Fruit fly (Drosophila melanogaster): ENCODE data around the gene SNRPG.

Gene SNRPG

dm6 chrX:16640260-16641100 lies at the start of gene SNRPG, which contains the start of gene mthl1:
Gene SNRPG (minus strand): TSS chrX:16640419.
Gene mthl1 (plus strand): TSS chrX:16640968.
- no peak for TF ChIP-seq CG17801 (GFP tag; optimal IDR thresholded peaks at IDR 0.05; ENCODE audit: partially characterized antibody)

DNA sequence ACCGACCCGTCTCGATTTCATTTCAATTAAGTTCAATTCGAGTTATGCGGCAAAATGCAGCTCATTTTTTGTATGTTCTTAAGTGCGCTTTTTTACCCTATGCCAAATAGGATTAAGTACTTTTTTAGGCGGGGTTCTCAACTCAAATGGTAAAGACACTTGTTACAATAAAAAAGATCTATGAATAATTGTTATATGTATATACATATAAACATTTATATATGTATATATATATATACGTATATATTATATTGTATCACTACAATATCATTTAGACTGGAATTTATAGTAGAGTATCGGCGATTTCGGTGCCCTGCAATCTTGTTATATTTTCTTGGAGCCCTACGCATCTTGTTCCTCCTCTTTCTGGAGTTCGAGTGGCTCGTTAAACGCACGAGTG lies 49.7 kb upstream of the SNRPG start:
- TF ChIP-seq CG17801 (GFP tag; optimal IDR thresholded peaks at IDR 0.05; ENCODE audit: partially characterized antibody), result no peak

DNA sequence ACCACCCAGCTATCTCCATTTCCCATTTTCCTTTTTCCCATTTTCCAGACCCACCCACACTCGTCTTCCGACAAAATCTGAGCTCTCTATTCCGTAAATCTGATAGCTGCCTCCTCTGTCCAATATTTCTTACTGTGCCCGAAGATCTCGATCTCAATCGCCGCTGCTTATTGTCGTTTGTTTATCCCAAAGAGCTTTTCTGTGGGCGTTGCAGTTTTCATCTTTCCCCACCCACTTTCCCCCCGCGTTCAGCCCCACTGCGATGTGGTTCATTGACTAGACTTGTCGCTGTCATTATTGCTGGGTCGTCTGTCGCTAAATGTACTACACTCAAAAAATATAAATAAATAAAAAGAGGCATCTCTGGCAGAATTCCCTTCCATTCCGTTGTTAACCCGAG lies 49.1 kb upstream of the SNRPG start:
- TF ChIP-seq CG17801 (GFP tag; optimal IDR thresholded peaks at IDR 0.05; ENCODE audit: partially characterized antibody), result no peak

DNA sequence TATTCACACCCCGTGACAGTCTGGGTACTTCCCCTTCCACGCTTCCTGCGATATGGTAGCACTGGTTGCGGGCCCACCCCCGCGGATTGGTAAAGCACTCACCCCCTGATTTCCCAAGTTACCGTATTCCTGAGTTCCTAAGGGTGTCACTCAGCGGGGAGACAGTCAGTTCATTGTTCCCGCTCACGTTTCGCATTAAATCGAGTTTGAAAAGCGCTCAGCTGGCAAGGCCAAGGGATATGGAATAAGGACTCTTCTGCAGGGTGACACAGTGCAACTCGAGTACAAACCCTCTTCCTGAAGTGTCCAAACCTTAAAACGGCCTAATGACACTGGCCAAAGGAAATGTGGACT lies 47.9 kb upstream of the SNRPG start:
- TF ChIP-seq CG17801 (GFP tag; optimal IDR thresholded peaks at IDR 0.05; ENCODE audit: partially characterized antibody), result no peak

DNA sequence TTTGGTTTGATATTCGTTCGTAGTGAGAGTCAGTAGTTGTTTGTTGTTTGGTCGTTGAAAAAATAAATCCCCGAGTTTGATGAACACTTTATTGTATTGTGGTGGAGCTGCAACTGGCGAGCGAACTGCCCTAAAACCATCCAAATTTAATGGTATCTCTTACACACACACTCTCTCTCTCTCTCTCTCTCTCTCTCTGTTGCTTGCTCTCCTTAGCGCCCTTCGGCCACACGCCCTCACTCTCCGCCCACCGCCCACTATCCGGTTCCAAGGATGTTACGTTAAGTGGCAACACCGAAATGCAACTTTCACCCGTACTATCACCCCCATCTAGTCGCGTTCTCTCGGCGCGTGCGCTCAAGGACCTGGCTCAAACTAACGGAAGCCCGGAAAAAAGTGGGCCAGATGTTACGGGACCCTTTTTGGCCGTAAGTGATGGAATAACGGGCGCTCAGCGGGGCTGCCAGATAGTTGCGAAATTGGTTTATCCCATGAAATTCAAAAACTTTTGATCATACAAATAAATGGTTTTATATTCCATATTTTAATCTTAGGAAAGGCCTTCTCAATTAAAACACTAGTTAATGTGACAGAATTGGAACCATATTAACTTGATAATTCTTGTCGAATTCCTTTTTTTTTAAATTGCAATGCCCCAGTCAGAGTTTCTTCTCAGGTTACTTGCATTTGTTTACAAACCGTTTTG lies 47.3 kb upstream of the SNRPG start:
- no peak for TF ChIP-seq CG17801 (GFP tag; optimal IDR thresholded peaks at IDR 0.05; ENCODE audit: partially characterized antibody)

DNA sequence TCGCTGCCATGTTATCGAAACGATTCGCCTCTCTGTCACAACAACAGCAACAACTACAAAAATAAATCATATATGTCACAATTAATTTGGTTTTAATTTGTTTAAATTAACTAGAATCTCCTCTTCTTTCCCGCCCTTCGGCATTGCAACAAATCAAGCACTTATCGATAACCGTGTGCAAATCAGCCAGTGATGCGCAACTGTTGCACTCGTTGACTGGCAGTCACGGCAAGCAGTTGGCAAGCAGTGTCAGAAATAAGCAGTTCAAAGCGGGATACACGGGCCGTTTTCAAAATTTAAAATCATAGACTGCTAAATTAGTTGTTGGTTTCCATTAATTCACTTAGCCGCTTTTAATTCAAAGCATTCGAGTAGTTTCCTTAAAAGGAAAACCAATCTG lies 43.5 kb upstream of the SNRPG start, which contains the start of gene Axs:
Gene Axs, minus strand, starts transcription at position 131 of the 400 bp plus-strand sequence.
- TF ChIP-seq CG17801 (GFP tag; optimal IDR thresholded peaks at IDR 0.05; ENCODE audit: partially characterized antibody), result no peak

- no peak for TF ChIP-seq CG17801 (GFP tag; optimal IDR thresholded peaks at IDR 0.05; ENCODE audit: partially characterized antibody)
These were observed 38.7 kb upstream of the SNRPG start, which contains the start of the genes CG13010 and sing for dm6 chrX:16678845-16679347. Gene CG13010 (minus strand): TSS chrX:16678945. Gene sing (plus strand): TSS chrX:16679297.

DNA sequence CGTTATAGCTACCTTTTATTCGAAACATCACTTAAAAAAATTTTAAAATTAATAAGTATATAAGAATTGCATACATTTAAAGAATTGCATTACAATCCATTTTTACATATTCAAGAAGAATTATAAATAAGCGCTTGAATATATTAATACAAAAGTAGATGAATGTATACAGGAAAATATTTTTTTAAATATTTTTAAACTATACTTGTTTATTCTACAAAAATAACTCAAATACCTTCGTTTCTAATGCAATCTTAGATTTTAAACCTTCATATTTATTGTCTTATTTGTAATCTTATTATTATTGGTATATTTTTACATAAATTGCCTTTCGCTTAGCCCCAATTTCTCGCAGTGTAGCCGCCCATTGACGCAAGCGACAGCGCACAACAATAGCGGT lies 36.9 kb upstream of the SNRPG start:
- no peak for TF ChIP-seq CG17801 (GFP tag; optimal IDR thresholded peaks at IDR 0.05; ENCODE audit: partially characterized antibody)

dm6 chrX:16676653-16677052 lies 36.4 kb upstream of the SNRPG start, which contains the start of gene CG13012:
Gene CG13012 (minus strand): TSS chrX:16676753.
- no peak for TF ChIP-seq CG17801 (GFP tag; optimal IDR thresholded peaks at IDR 0.05; ENCODE audit: partially characterized antibody)

DNA sequence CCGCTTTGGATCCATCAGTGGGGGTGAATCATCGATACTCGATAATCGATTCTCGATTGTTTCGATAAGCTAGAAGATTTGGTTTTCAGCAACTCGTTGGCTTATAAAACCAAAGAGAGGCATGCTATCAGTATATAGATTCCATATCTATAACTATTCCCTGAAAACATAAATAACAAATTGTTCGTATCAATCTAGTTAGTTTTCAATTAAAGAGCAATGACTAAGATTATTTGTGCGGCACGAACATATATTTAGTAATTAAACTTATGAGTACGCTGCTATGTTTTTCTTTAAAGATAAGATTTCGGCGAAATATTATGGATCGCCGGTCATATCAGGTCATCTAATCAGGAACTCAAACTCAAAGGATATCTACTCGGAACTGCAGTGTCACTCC lies 34.3 kb upstream of the SNRPG start:
- TF ChIP-seq CG17801 (GFP tag; optimal IDR thresholded peaks at IDR 0.05; ENCODE audit: partially characterized antibody), result no peak

- TF ChIP-seq CG17801 (GFP tag; optimal IDR thresholded peaks at IDR 0.05; ENCODE audit: partially characterized antibody), result no peak
These were observed 32.7 kb upstream of the SNRPG start for dm6 chrX:16672904-16673303.

DNA sequence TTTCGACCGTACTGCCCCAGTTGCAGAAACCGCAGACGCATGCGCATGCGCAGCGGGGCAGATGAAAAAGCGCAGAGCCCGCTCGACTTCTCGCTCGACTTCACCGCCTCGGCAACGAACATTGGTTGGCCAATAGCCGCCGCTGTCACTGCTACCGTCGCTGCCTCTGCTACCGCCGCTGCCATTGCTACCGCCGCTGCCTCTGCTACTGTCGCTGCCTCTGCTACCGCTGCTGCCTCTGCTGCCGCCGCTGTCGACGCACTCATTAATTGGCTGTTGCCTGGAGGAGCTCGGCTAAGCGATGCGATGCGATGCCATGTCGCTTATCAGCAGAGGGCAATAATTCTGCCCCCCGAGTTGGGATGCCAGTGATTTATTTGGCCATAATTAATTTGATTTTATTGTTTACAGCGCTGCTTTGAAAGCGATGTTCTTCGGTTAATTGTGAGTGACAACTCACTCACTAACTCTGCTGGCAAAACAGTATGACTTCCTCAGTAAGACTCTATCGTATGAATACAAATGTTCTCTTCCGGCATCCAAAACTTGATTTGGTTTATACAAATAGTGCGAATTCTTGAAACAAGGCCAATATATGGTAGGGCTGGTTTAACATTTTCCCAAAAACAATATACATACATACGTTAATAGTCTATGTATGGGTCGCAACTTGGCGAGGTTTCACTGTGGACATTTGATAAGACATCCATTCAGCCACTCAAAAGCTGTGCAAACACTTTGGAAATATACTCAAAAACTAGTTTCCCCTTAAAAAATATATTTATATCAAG lies 30.7 kb upstream of the SNRPG start:
- TF ChIP-seq CG17801 (GFP tag; optimal IDR thresholded peaks at IDR 0.05; ENCODE audit: partially characterized antibody), result no peak

DNA sequence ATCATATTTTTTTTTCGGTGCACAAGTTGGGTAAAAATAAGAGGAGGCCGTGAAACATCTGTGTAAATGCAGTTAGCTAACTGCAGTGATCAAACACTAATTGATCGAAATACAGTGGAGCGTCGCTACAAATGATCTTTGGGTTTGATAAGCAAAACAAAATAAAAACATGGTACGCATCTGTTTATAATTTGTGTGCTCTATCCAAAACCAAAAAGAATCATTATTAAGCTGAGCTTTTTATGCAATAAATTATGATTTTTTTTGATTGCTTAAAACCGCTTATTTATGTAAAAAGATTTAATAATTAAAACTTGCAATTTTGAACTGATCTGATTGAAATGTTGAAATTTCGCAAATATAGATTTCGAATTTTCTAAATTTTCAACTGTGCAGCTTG lies 30.0 kb upstream of the SNRPG start:
- TF ChIP-seq CG17801 (GFP tag; optimal IDR thresholded peaks at IDR 0.05; ENCODE audit: partially characterized antibody), result no peak

DNA sequence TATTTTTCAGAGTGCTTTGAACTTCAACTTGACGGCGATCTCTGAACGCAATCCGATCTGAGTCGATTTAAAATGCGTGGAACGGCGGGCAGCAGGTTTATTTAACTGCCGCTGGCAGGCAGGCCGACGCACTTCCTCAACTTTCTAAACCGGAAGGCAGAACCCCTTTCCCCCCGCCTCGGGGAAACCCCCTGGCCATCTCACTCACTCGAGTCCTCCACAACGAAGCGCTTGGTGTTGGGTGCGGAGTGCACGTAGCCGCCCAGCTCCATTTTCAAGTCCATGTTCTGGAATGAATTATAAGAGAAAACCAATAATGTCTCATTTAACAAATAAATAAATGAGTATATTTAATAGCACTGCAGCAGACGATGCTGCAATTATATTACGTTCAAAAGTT lies 29.6 kb upstream of the SNRPG start:
- no peak for TF ChIP-seq CG17801 (GFP tag; optimal IDR thresholded peaks at IDR 0.05; ENCODE audit: partially characterized antibody)
